Fruit fly (Drosophila melanogaster) whole organism, prepupa: ENCODE data around the gene CG34266.

Experiments
- Blimp-1 ChIP-seq: fragments of 200-800 bp; sonication (Bioruptor generic); optimal IDR thresholded peaks from 3 replicates; lab custom pipeline; 2017; ENCODE audit warnings: missing biosample characterization, missing genetic modification characterization, mild to moderate bottlenecking, moderate library complexity, missing genetic modification reagents
- CG10631 ChIP-seq: fragments of 200-800 bp; sonication (Bioruptor generic); optimal IDR thresholded peaks from 2 replicates; lab custom pipeline; 2016; ENCODE audit warnings: missing biosample characterization, missing genetic modification characterization
- CG11762 ChIP-seq: fragments of 200-800 bp; sonication (Bioruptor generic); optimal IDR thresholded peaks from 3 replicates; lab custom pipeline; 2016; ENCODE audit warnings: missing biosample characterization, missing genetic modification characterization; ENCODE audit not compliant: insufficient read depth
- CG11902 ChIP-seq: fragments of 200-800 bp; sonication (Bioruptor generic); optimal IDR thresholded peaks from 3 replicates; lab custom pipeline; 2016; ENCODE audit warnings: missing biosample characterization, missing genetic modification characterization
- CG1621 ChIP-seq: fragments of 200-800 bp; sonication (Bioruptor generic); optimal IDR thresholded peaks from 3 replicates; lab custom pipeline; 2018; ENCODE audit warnings: missing biosample characterization, mild to moderate bottlenecking, missing genetic modification characterization
- CG3032 ChIP-seq: fragments of 200-800 bp; optimal IDR thresholded peaks from 2 replicates; lab custom pipeline; 2019; ENCODE audit warnings: missing biosample characterization, mild to moderate bottlenecking, missing genetic modification characterization, moderate library complexity
- CG34406 ChIP-seq: fragments of 200-800 bp; sonication (Bioruptor generic); optimal IDR thresholded peaks from 3 replicates; lab custom pipeline; 2016; ENCODE audit warnings: missing biosample characterization, missing genetic modification characterization
- CG4318 ChIP-seq: fragments of 200-800 bp; sonication (Bioruptor generic); optimal IDR thresholded peaks from 3 replicates; lab custom pipeline; 2017; ENCODE audit warnings: missing biosample characterization, mild to moderate bottlenecking, missing genetic modification characterization
- CG6163 ChIP-seq: fragments of 200-800 bp; sonication (Bioruptor generic); IDR thresholded peaks from 3 replicates; pipeline ENCODE4 v1.3.6; 2022; ENCODE audit warnings: missing biosample characterization, missing genetic modification characterization
- CG6276 ChIP-seq: fragments of 200-800 bp; sonication (Bioruptor generic); optimal IDR thresholded peaks from 2 replicates; lab custom pipeline; 2017; ENCODE audit warnings: missing biosample characterization, mild to moderate bottlenecking, missing genetic modification characterization
- CG6792 ChIP-seq: fragments of 200-800 bp; sonication (Bioruptor generic); optimal IDR thresholded peaks from 3 replicates; lab custom pipeline; 2016; ENCODE audit warnings: missing biosample characterization, missing genetic modification characterization
- CG6808 ChIP-seq: fragments of 200-800 bp; sonication (Bioruptor generic); optimal IDR thresholded peaks from 3 replicates; lab custom pipeline; 2017; ENCODE audit warnings: missing biosample characterization, missing genetic modification characterization, mild to moderate bottlenecking, moderate library complexity, missing genetic modification reagents
- CG7368 ChIP-seq: fragments of 200-800 bp; sonication (Bioruptor generic); optimal IDR thresholded peaks from 3 replicates; lab custom pipeline; 2016; ENCODE audit warnings: missing biosample characterization, missing genetic modification characterization
- CG8119 ChIP-seq: fragments of 200-800 bp; sonication (Bioruptor generic); IDR thresholded peaks from 3 replicates; pipeline ENCODE4 v1.3.6; 2022; ENCODE audit warnings: missing biosample characterization, missing genetic modification characterization
- CG8632 ChIP-seq: fragments of 200-800 bp; sonication (Bioruptor generic); optimal IDR thresholded peaks from 3 replicates; lab custom pipeline; 2016; ENCODE audit warnings: missing biosample characterization, missing genetic modification characterization
- CG9139 ChIP-seq: fragments of 200-800 bp; sonication (Bioruptor generic); optimal IDR thresholded peaks from 3 replicates; lab custom pipeline; 2017; ENCODE audit warnings: missing biosample characterization, mild to moderate bottlenecking, missing genetic modification characterization
- Eip75B ChIP-seq: fragments of 200-800 bp; sonication (Bioruptor generic); optimal IDR thresholded peaks from 3 replicates; lab custom pipeline; 2016; ENCODE audit warnings: missing biosample characterization, missing genetic modification characterization
- Eip78C ChIP-seq: fragments of 200-800 bp; sonication (Bioruptor generic); peaks from one replicate; lab custom pipeline; 2016; ENCODE audit warnings: missing biosample characterization, missing genetic modification characterization
- Ets96B ChIP-seq: fragments of 200-800 bp; optimal IDR thresholded peaks from 2 replicates; lab custom pipeline; 2019; ENCODE audit warnings: missing biosample characterization, mild to moderate bottlenecking, missing genetic modification characterization, moderate library complexity
- Hr38 ChIP-seq: sonication (Bioruptor generic); optimal IDR thresholded peaks from 2 replicates; lab custom pipeline; 2016; ENCODE audit warnings: missing biosample characterization, missing genetic modification characterization
- Hr39 ChIP-seq: fragments of 200-800 bp; sonication (Bioruptor generic); optimal IDR thresholded peaks from 2 replicates; lab custom pipeline; 2016; ENCODE audit warnings: missing biosample characterization, missing genetic modification characterization
- Hr4 ChIP-seq: fragments of 200-800 bp; sonication (Bioruptor generic); optimal IDR thresholded peaks from 3 replicates; lab custom pipeline; 2016; ENCODE audit warnings: missing biosample characterization, missing genetic modification characterization
- Lpt ChIP-seq: fragments of 200-800 bp; sonication (Bioruptor generic); optimal IDR thresholded peaks from 3 replicates; lab custom pipeline; 2016; ENCODE audit warnings: missing biosample characterization, missing genetic modification characterization
- Met ChIP-seq: fragments of 200-800 bp; sonication (Bioruptor generic); optimal IDR thresholded peaks from 3 replicates; lab custom pipeline; 2016; ENCODE audit warnings: missing biosample characterization, missing genetic modification characterization
- OdsH ChIP-seq: fragments of 200-800 bp; sonication (Bioruptor generic); optimal IDR thresholded peaks from 3 replicates; lab custom pipeline; 2016; ENCODE audit warnings: missing biosample characterization, missing genetic modification characterization
- Smox ChIP-seq: fragments of 200-800 bp; sonication (Bioruptor generic); optimal IDR thresholded peaks from 3 replicates; lab custom pipeline; 2016; ENCODE audit warnings: missing biosample characterization, missing genetic modification characterization
- Sox14 ChIP-seq: fragments of 200-800 bp; sonication (Bioruptor generic); optimal IDR thresholded peaks from 3 replicates; lab custom pipeline; 2016; ENCODE audit warnings: missing biosample characterization, missing genetic modification characterization
- Sox15 ChIP-seq: fragments of 200-800 bp; sonication (Bioruptor generic); optimal IDR thresholded peaks from 3 replicates; lab custom pipeline; 2016; ENCODE audit warnings: missing biosample characterization, missing genetic modification characterization
- achi ChIP-seq: fragments of 200-800 bp; sonication (Bioruptor generic); optimal IDR thresholded peaks from 3 replicates; lab custom pipeline; 2016; ENCODE audit warnings: missing biosample characterization, missing genetic modification characterization
- cyc ChIP-seq: fragments of 200-800 bp; sonication (Bioruptor generic); optimal IDR thresholded peaks from 3 replicates; lab custom pipeline; 2016; ENCODE audit warnings: missing biosample characterization, missing genetic modification characterization
- dsx ChIP-seq: fragments of 200-800 bp; optimal IDR thresholded peaks from 3 replicates; lab custom pipeline; 2019; ENCODE audit warnings: missing biosample characterization, mild to moderate bottlenecking, missing genetic modification characterization, moderate library complexity; ENCODE audit not compliant: poor library complexity, severe bottlenecking
- eg ChIP-seq: fragments of 200-800 bp; sonication (Bioruptor generic); IDR thresholded peaks from 3 replicates; pipeline ENCODE4 v1.3.6; 2022; ENCODE audit warnings: missing biosample characterization, missing genetic modification characterization
- esn ChIP-seq: fragments of 200-800 bp; sonication (Bioruptor generic); optimal IDR thresholded peaks from 2 replicates; lab custom pipeline; 2016; ENCODE audit warnings: missing biosample characterization, mild to moderate bottlenecking, missing genetic modification characterization, moderate library complexity
- fd59A ChIP-seq: fragments of 200-800 bp; sonication (Bioruptor generic); optimal IDR thresholded peaks from 2 replicates; lab custom pipeline; 2017; ENCODE audit warnings: missing biosample characterization, mild to moderate bottlenecking, missing genetic modification characterization, missing genetic modification reagents
- fkh ChIP-seq: fragments of 200-800 bp; sonication (Bioruptor generic); optimal IDR thresholded peaks from 3 replicates; lab custom pipeline; 2017; ENCODE audit warnings: missing biosample characterization, mild to moderate bottlenecking, missing genetic modification characterization, moderate library complexity
- lz ChIP-seq: fragments of 200-800 bp; sonication (Bioruptor generic); optimal IDR thresholded peaks from 3 replicates; lab custom pipeline; 2016; ENCODE audit warnings: missing biosample characterization, missing genetic modification characterization
- net ChIP-seq: fragments of 200-800 bp; sonication (Bioruptor generic); optimal IDR thresholded peaks from 3 replicates; lab custom pipeline; 2016; ENCODE audit warnings: missing biosample characterization, missing genetic modification characterization
- pdm3 ChIP-seq: fragments of 200-800 bp; sonication (Bioruptor generic); optimal IDR thresholded peaks from 3 replicates; lab custom pipeline; 2016; ENCODE audit warnings: missing biosample characterization, missing genetic modification characterization
- spab ChIP-seq: fragments of 200-800 bp; sonication (Bioruptor generic); optimal IDR thresholded peaks from 2 replicates; lab custom pipeline; 2017; ENCODE audit warnings: missing biosample characterization, mild to moderate bottlenecking, missing genetic modification characterization, missing genetic modification reagents
- ss ChIP-seq, 2 experiments: fragments of 200-800 bp; sonication (Bioruptor generic); optimal IDR thresholded peaks; 2 replicates in 1 of 2; 3 replicates in 1 of 2; lab custom pipeline; 2017 to 2018; ENCODE audit warnings: mild to moderate bottlenecking in 2 of 2, missing biosample characterization in 2 of 2, missing genetic modification characterization in 2 of 2, moderate library complexity in 1 of 2
- svp ChIP-seq: fragments of 200-800 bp; sonication (Bioruptor generic); peaks from one replicate; lab custom pipeline; 2016; ENCODE audit warnings: missing biosample characterization, missing genetic modification characterization
- vri ChIP-seq: fragments of 200-800 bp; sonication (Bioruptor generic); optimal IDR thresholded peaks from 3 replicates; lab custom pipeline; 2016; ENCODE audit warnings: missing biosample characterization, mild to moderate bottlenecking, missing genetic modification characterization

Gene CG34266

DNA sequence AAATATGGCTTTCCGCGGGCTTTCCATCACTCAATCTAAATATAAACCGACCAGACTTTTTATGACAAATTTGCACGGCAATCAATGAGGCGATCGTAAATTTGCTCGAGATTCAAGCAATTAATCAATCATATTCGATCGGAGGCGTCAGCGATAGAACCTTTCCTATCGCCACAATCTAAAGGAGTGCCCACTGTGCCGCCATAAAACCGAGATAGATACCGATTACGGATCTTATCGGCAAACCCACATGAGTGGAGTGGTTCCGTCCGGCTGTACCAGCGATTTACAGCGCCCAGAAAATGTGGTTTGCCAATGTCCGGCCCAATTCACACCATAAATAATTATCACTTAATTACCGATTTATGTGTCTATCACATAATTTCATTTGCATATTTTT is 9.0 kb downstream of the CG34266 start:
- no peak for TF ChIP-seq CG7368 (GFP tag; lab: Kevin White, UChicago)
- no peak for TF ChIP-seq CG6808 (GFP tag; lab: Kevin White, UChicago)
- TF ChIP-seq OdsH (GFP tag; lab: Kevin White, UChicago), result no peak
- no peak for TF ChIP-seq CG6276 (GFP tag; lab: Kevin White, UChicago)
- no peak for TF ChIP-seq Lpt (GFP tag; lab: Kevin White, UChicago)
- no peak for TF ChIP-seq CG34406 (GFP tag; lab: Kevin White, UChicago)
- TF ChIP-seq Met (GFP tag; lab: Kevin White, UChicago), result no peak
- TF ChIP-seq ss (GFP tag; optimal IDR thresholded peaks at IDR 0.05; lab: Kevin White, UChicago), result no peak
- no peak for TF ChIP-seq vri (GFP tag; lab: Kevin White, UChicago)
- no peak for TF ChIP-seq Hr4
- no peak for TF ChIP-seq CG6163 (GFP tag; lab: Robert Waterston, UW)
- no peak for TF ChIP-seq Eip78C (GFP tag; lab: Kevin White, UChicago)
- TF ChIP-seq CG1621 (tag; lab: Kevin White, UChicago), result no peak
- no peak for TF ChIP-seq CG11902
- TF ChIP-seq fkh (GFP tag; lab: Kevin White, UChicago), result no peak
- no peak for TF ChIP-seq CG11762 (GFP tag; lab: Kevin White, UChicago)
- TF ChIP-seq cyc, result no peak
- no peak for TF ChIP-seq CG9139 (GFP tag; lab: Kevin White, UChicago)
- TF ChIP-seq CG4318, result no peak

DNA sequence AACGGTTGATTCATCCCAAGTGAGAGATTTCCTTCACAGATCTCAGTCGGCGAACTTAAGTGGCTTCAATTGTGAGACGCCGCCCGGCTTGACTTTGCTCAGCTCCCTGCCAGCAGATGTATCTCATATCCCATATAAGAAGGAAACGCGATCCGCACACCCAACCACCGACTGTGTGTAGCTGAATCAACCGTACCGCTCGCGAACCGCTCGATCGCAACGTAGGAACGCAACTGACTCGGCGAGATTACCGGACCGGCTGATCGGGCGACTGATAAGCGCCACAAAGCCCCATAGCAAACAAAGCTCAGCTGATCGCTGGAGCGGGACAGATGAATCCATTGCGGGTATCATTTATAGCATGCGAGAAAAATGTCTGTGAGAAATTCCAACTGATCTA is 9.5 kb downstream of the CG34266 start, which contains the start of gene axo:
TSS of gene axo (minus strand) at position 185 of the 400 bp plus-strand sequence.
- TF ChIP-seq fkh (GFP tag; lab: Kevin White, UChicago) (peak; percentile 39), CG8119 (GFP tag; lab: Robert Waterston, UW) (no peak), Sox15 (GFP tag; lab: Kevin White, UChicago) (no peak), Eip78C (GFP tag; lab: Kevin White, UChicago) (peak; percentile 12), CG6808 (GFP tag; lab: Kevin White, UChicago) (no peak), CG7368 (GFP tag; lab: Kevin White, UChicago) (no peak), svp (GFP tag; lab: Kevin White, UChicago) (peak; percentile 83)
- TF ChIP-seq, all 60 proteins: peak for 3

DNA sequence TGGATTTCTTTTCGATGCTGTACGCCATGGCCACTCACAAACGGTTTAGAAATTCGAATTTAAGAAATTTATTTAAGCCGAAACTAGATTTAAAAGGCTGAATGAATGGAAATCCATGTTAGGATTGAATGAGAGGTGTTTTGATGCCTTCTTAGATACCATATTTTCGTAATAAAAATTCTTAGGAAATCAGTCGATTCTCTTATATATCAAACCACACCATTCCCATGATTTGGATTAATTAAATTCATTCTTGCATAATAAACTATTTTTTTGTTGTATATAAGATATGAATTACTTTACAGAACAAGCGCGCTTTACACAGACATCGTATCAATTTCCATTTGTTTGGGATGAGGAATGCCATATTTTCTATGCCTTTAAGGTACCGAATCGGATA is 11.0 kb downstream of the CG34266 start, which contains the start of gene CG7514:
TSS of gene CG7514 (minus strand) at position 101 of the 400 bp plus-strand sequence.
- no peak for TF ChIP-seq dsx (GFP tag; lab: Kevin White, UChicago)
- TF ChIP-seq CG6792, result no peak
- TF ChIP-seq vri (GFP tag; lab: Kevin White, UChicago), result no peak
- TF ChIP-seq Eip78C (GFP tag; lab: Kevin White, UChicago), result no peak
- TF ChIP-seq Hr39 (GFP tag; lab: Kevin White, UChicago), result no peak
- no peak for TF ChIP-seq CG6276 (GFP tag; lab: Kevin White, UChicago)
- no peak for TF ChIP-seq CG6163 (GFP tag; lab: Robert Waterston, UW)
- no peak for TF ChIP-seq Lpt (GFP tag; lab: Kevin White, UChicago)
- TF ChIP-seq Hr38 (GFP tag; lab: Kevin White, UChicago), result no peak
- TF ChIP-seq spab (GFP tag; lab: Kevin White, UChicago), result no peak
- TF ChIP-seq CG3032 (tag; lab: Kevin White, UChicago), result no peak
- no peak for TF ChIP-seq achi (GFP tag; lab: Kevin White, UChicago)

DNA sequence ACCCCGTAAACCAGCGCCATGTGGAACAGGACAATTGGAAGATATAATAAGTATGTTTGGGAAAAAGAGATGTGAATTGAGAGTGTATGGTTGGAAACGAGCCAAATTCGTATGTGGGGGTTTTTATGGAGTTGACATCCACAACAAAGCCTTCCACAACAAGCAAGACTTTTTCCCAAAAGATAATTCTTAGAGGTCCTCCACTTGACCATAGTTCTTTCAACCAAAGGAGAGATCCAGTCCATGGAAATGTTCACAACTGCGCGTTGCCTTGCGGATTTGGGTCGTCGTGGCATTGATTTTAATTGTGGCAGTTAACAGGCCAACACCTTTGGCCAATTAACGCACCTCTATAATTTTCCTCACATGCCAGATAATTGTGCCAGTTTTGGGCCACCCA is 12.3 kb downstream of the CG34266 start, which contains the start of gene CG18418:
TSS of gene CG18418 (minus strand) at position 101 of the 400 bp plus-strand sequence.
- TF ChIP-seq CG10631 (GFP tag; lab: Kevin White, UChicago), result no peak
- TF ChIP-seq fkh (GFP tag; lab: Kevin White, UChicago), result no peak
- no peak for TF ChIP-seq pdm3 (GFP tag; lab: Kevin White, UChicago)
- no peak for TF ChIP-seq eg (GFP tag; lab: Robert Waterston, UW)

DNA sequence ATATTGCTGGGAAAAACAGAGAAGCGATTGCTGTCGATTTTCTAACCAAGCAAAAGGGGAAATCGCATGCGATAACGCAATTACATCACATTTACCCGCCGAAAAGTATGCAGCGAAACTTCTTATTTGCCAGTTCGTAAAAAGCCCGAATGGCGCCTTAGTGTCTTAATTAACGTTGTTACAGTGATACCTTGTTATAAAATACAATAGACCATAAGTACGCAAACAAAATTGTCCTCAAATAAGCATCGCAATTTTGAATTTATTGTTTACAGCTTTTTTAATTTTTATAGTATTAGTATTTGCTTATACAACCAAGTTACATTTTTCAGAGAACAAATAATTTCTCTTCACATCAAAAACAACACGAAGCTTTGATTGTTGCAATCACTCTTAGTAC is 13.1 kb downstream of the CG34266 start:
- TF ChIP-seq CG7368 (GFP tag; lab: Kevin White, UChicago) (no peak), CG6792 (peak; percentile 5), lz (GFP tag; lab: Kevin White, UChicago) (peak; percentile 41), Ets96B (tag; lab: Kevin White, UChicago) (peak; percentile 27), Eip75B (GFP tag; lab: Kevin White, UChicago) (no peak), Hr4 (peak; percentile 67), OdsH (GFP tag; lab: Kevin White, UChicago) (peak; percentile 58), fd59A (GFP tag; lab: Kevin White, UChicago) (no peak), CG1621 (tag; lab: Kevin White, UChicago) (no peak), net (GFP tag; lab: Kevin White, UChicago) (peak; percentile 34), Met (GFP tag; lab: Kevin White, UChicago) (peak; percentile 49), Smox (GFP tag; lab: Kevin White, UChicago) (peak; percentile 41), Hr38 (GFP tag; lab: Kevin White, UChicago) (no peak), CG8632 (peak; percentile 43), CG3032 (tag; lab: Kevin White, UChicago) (peak; percentile 35), esn (peak; percentile 51), Blimp-1 (GFP tag; lab: Kevin White, UChicago) (no peak), Sox14 (peak; percentile 58)
